Worm (Caenorhabditis elegans): Measurements from ENCODE around the gene arrd-24.

Gene arrd-24

DNA sequence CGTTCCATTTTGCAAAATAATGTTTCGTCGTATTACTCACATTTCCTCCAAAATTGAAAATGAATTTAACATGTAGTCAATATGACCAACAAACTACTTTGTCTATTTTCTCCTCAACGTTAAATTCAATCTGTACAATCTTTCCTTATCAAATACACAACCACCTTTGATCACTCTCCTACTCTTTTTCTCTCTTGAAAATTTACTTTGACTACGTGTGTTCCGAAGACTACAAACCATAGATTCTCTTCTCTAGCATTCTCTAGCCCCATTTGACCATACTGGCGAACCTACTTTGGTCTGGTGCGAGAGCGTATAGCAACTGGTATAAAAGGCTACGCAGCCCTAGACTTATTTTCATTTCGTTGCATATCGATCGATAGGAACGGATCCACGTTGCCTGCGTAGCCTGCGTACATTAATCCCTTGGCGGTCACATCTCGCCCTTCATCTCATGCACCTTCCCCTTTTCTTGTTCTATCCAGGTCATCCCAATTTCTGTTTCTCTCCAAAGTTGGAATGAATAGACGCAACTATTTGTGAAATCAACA is 20.0 kb upstream of the arrd-24 start:
- no peak for TF ChIP-seq him-1 (tag; optimal IDR thresholded peaks at IDR 0.05)

DNA sequence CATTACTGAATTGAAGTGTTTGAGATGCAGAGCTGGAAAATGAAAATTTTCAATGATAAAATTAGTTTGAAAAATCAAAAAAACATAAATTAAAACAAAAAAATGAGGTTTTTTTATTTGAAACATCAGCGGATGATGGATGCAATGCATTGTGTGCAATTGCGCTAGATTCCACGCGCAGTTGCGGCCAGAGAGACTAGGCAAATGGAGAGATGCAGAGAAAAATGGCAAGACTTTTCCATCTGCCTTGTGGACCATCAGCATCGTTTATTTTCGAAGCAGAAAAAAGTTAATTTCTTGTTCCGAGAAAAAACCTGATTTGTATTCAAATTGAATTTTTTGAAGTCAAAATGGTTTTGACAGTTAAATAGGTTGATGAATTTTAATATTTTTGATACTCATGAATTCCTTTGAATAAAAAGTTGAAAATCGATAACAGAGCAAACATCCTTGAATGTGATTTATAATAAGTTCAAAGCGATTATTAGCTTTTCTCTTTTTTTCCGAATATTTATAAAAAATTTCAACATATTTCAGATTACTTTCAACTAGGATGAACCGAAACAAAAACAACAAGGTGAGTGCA is 15.6 kb upstream of the arrd-24 start, which contains the start of the genes C31E10.5 and C31E10.6:
C31E10.5 (minus strand) TSS at position 32 of the 586 bp plus-strand sequence.
C31E10.6 (plus strand) TSS at position 536 of the 586 bp plus-strand sequence.
- TF ChIP-seq him-1 (tag; optimal IDR thresholded peaks at IDR 0.05) (no peak), W03F9.2 (tag; optimal IDR thresholded peaks at IDR 0.05) (no peak), dao-5 (tag; optimal IDR thresholded peaks at IDR 0.05) (no peak)

- TF ChIP-seq dao-5 (tag; optimal IDR thresholded peaks at IDR 0.05): no peak
Observed at ce11 chrX:13990680-13991079, 10.4 kb upstream of the arrd-24 start, which contains the start of gene C31E10.11. TSS of gene C31E10.11 (minus strand) at chrX:13990780.

- TF ChIP-seq him-1 (tag; optimal IDR thresholded peaks at IDR 0.05) (no peak), dao-5 (tag; optimal IDR thresholded peaks at IDR 0.05) (no peak), W03F9.2 (tag; optimal IDR thresholded peaks at IDR 0.05) (no peak)
Observed at ce11 chrX:13986307-13986706, 6.0 kb upstream of the arrd-24 start, which contains the start of gene irld-24. TSS of gene irld-24 (plus strand) at chrX:13986607.

- TF ChIP-seq W03F9.2 (tag; optimal IDR thresholded peaks at IDR 0.05) (no peak), dao-5 (tag; optimal IDR thresholded peaks at IDR 0.05) (no peak), him-1 (tag; optimal IDR thresholded peaks at IDR 0.05) (peak; percentile 53)
Observed at ce11 chrX:13977439-13978118, 2.7 kb downstream of the arrd-24 start, which contains the start of gene F48F7.6. TSS of gene F48F7.6 (plus strand) at chrX:13977829.

DNA sequence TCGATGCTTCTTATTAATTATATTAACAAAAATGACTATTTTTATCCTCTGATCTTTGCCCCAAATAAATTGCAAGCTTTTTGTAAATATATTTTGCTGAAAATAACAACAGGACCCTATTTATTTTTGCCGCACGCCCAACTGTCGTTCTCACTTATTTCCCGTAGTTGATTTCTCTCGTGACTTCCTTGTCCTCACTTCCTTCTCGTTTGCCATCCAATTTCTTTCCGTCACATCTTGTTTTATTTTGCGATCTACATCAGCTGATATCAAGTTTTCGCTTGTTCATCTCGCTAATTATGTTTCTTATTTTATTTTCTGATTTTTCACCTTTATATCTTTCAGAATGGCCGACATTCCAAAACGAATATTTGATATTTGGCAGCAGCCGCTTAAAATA is 5.0 kb downstream of the arrd-24 start, which contains the start of gene F48F7.5:
F48F7.5 (plus strand) TSS at position 340 of the 400 bp plus-strand sequence.
- no peak for TF ChIP-seq W03F9.2 (tag; optimal IDR thresholded peaks at IDR 0.05)
- TF ChIP-seq him-1 (tag; optimal IDR thresholded peaks at IDR 0.05): no peak
- TF ChIP-seq dao-5 (tag; optimal IDR thresholded peaks at IDR 0.05): no peak

- TF ChIP-seq him-1 (tag; optimal IDR thresholded peaks at IDR 0.05) (no peak), W03F9.2 (tag; optimal IDR thresholded peaks at IDR 0.05) (no peak), dao-5 (tag; optimal IDR thresholded peaks at IDR 0.05) (no peak)
Observed at ce11 chrX:13974448-13975071, 5.8 kb downstream of the arrd-24 start.

DNA sequence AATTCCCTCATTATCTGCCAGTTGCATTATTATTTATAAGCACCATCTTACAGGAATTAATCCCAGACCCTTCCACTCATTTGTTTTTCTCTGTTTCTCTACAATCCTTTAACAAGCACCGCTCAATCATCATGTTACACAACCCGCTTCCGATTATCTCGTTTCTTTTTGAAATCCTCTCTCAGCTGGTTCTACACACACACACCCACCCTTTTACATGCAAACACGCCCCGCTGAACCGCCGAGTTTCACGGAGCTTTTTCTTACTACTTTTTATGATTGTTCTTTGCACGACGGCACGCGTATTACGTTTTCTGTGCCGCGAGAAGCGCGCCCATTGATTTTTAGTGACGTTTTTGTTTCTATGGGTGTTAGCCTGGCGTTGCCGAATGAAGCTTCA is 6.5 kb downstream of the arrd-24 start:
- TF ChIP-seq W03F9.2 (tag; optimal IDR thresholded peaks at IDR 0.05) (no peak), him-1 (tag; optimal IDR thresholded peaks at IDR 0.05) (no peak), dao-5 (tag; optimal IDR thresholded peaks at IDR 0.05) (no peak)

DNA sequence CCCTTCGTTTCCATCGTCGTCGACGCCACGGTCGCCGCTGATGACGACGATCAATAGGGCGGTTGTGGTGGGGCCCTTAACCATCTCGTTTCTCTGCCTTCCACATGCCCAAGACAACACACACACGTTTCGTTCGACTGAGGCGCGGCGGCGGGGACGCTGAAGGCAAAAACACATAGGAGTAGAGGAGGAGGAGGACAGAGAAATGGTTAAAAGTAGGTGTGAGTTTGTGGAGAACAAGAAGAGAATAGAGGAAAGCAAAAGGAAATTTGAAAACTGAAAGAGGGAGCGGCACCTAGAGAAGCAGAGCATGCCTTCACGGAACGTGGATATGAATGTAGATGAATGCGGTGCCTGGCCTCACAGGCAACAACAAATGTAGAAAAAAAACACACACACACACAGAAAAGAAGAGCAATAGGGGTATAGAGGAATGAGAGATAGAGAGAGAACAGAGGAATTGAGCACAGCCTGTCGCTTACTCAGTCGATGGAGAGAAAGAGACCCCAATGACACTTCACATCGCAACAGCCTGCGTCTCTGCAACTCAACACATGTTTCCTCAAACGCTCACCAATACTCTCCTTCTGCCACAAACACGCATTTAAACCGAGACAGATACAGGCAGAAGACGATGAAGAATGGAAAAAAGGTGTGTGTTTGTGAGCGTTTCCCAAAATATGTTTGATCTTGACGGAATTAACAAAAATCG is 10.9 kb downstream of the arrd-24 start:
- TF ChIP-seq dao-5 (tag; optimal IDR thresholded peaks at IDR 0.05) (no peak), him-1 (tag; optimal IDR thresholded peaks at IDR 0.05) (peak; percentile 86), W03F9.2 (tag; optimal IDR thresholded peaks at IDR 0.05) (peak; percentile 57)

- TF ChIP-seq dao-5 (tag; optimal IDR thresholded peaks at IDR 0.05) (no peak), W03F9.2 (tag; optimal IDR thresholded peaks at IDR 0.05) (no peak)
Observed at ce11 chrX:13968292-13968691, 12.0 kb downstream of the arrd-24 start, which contains the start of gene pqn-39. TSS of gene pqn-39 (minus strand) at chrX:13968676.

ce11 chrX:13963203-13963602 is 17.1 kb downstream of the arrd-24 start, which contains the start of gene F48F7.3:
TSS of gene F48F7.3 (plus strand) at chrX:13963503.
- TF ChIP-seq W03F9.2 (tag; optimal IDR thresholded peaks at IDR 0.05) (no peak), him-1 (tag; optimal IDR thresholded peaks at IDR 0.05) (no peak), dao-5 (tag; optimal IDR thresholded peaks at IDR 0.05) (no peak)

ce11 chrX:13959849-13960248 is 20.5 kb downstream of the arrd-24 start, which contains the start of gene syx-2:
TSS of gene syx-2 (plus strand) at chrX:13960149.
- TF ChIP-seq dao-5 (tag; optimal IDR thresholded peaks at IDR 0.05) (no peak), him-1 (tag; optimal IDR thresholded peaks at IDR 0.05) (no peak), W03F9.2 (tag; optimal IDR thresholded peaks at IDR 0.05) (no peak)

ce11 chrX:13959383-13959782 is 20.9 kb downstream of the arrd-24 start:
- TF ChIP-seq him-1 (tag; optimal IDR thresholded peaks at IDR 0.05) (no peak), W03F9.2 (tag; optimal IDR thresholded peaks at IDR 0.05) (no peak), dao-5 (tag; optimal IDR thresholded peaks at IDR 0.05) (no peak)

Data from whole organism, L4/young adult.